Worm (Caenorhabditis elegans): ENCODE measurements around the gene Y49F6B.12.

Gene Y49F6B.12

ce11 chrII:3434893-3435503, 37.2 kb downstream of the Y49F6B.12 start:
- TF ChIP-seq dsc-1 (tag; optimal IDR thresholded peaks at IDR 0.05) (no peak), ceh-8 (GFP tag; optimal IDR thresholded peaks at IDR 0.05) (no peak), lin-14 (GFP tag; optimal IDR thresholded peaks at IDR 0.05) (peak; percentile 37), snpc-4 (tag; optimal IDR thresholded peaks at IDR 0.05) (peak; percentile 75), xbp-1 (tag; optimal IDR thresholded peaks at IDR 0.05) (no peak)

ce11 chrII:3429400-3429799, 42.8 kb downstream of the Y49F6B.12 start, which contains the start of gene C16C8.18:
C16C8.18 (plus strand) TSS chrII:3429700.
- TF ChIP-seq nhr-77 (tag; optimal IDR thresholded peaks at IDR 0.05) (no peak), unc-98 (GFP tag; IDR thresholded peaks at IDR 0.05) (no peak), nhr-47 (tag; optimal IDR thresholded peaks at IDR 0.05) (no peak), C34B4.2 (tag; optimal IDR thresholded peaks at IDR 0.05) (no peak)

- TF ChIP-seq hlh-4 (tag; optimal IDR thresholded peaks at IDR 0.05): no peak
- no peak for TF ChIP-seq dsc-1 (tag; optimal IDR thresholded peaks at IDR 0.05)
- no peak for TF ChIP-seq nhr-85 (tag)
- TF ChIP-seq unc-98 (GFP tag; IDR thresholded peaks at IDR 0.05): no peak
- no peak for TF ChIP-seq ceh-88 (GFP tag; IDR thresholded peaks at IDR 0.05)
- no peak for TF ChIP-seq irx-1 (tag; optimal IDR thresholded peaks at IDR 0.05)
- no peak for TF ChIP-seq zip-4 (GFP tag; optimal IDR thresholded peaks at IDR 0.05)
- peak; percentile 32 for TF ChIP-seq unc-86 (tag; optimal IDR thresholded peaks at IDR 0.05)
- no peak for TF ChIP-seq sptf-1 (tag; optimal IDR thresholded peaks at IDR 0.05)
- TF ChIP-seq vab-15 (tag; optimal IDR thresholded peaks at IDR 0.05): no peak
- TF ChIP-seq mef-2 (tag; optimal IDR thresholded peaks at IDR 0.05): no peak
- TF ChIP-seq xbp-1 (tag; optimal IDR thresholded peaks at IDR 0.05): no peak
- peak; percentile 49 for TF ChIP-seq ces-1 (GFP tag; optimal IDR thresholded peaks at IDR 0.05)
- no peak for TF ChIP-seq grh-1 (GFP tag; IDR thresholded peaks at IDR 0.05)
- TF ChIP-seq alr-1 (tag; optimal IDR thresholded peaks at IDR 0.05; ENCODE audit: borderline replicate concordance): no peak
- TF ChIP-seq efl-1 (optimal IDR thresholded peaks at IDR 0.05): peak; percentile 17 to 38
- no peak for TF ChIP-seq efl-1 (GFP tag; optimal IDR thresholded peaks at IDR 0.05 in 1 of 2)
- TF ChIP-seq nhr-76 (tag; optimal IDR thresholded peaks at IDR 0.05): no peak
- no peak for TF ChIP-seq jun-1 (tag; optimal IDR thresholded peaks at IDR 0.05)
- no peak for TF ChIP-seq lin-13 (GFP tag; optimal IDR thresholded peaks at IDR 0.05)
- no peak for TF ChIP-seq mdl-1 (tag; optimal IDR thresholded peaks at IDR 0.05)
- no peak for TF ChIP-seq lir-3 (tag; optimal IDR thresholded peaks at IDR 0.05; ENCODE audit: poor library complexity)
- TF ChIP-seq skn-1 (tag; optimal IDR thresholded peaks at IDR 0.05): no peak
- TF ChIP-seq mep-1 (tag; optimal IDR thresholded peaks at IDR 0.05): peak; percentile 17
- TF ChIP-seq nhr-20 (tag; optimal IDR thresholded peaks at IDR 0.05): no peak
- peak; percentile 25 for TF ChIP-seq swsn-7 (tag; optimal IDR thresholded peaks at IDR 0.05)
- no peak for TF ChIP-seq nhr-19 (GFP tag; conservative IDR thresholded peaks at IDR 0.05)
- no peak for TF ChIP-seq nhr-84 (tag; optimal IDR thresholded peaks at IDR 0.05)
- peak; percentile 47 for TF ChIP-seq isw-1 (GFP tag; IDR thresholded peaks at IDR 0.05)
- no peak for TF ChIP-seq efl-3 (GFP tag; optimal IDR thresholded peaks at IDR 0.05)
- no peak for TF ChIP-seq egl-27 (tag; optimal IDR thresholded peaks at IDR 0.05)
- no peak for TF ChIP-seq nhr-12 (tag; optimal IDR thresholded peaks at IDR 0.05)
- TF ChIP-seq nhr-47 (tag; optimal IDR thresholded peaks at IDR 0.05): peak; percentile 48
- TF ChIP-seq unc-130 (tag; optimal IDR thresholded peaks at IDR 0.05): no peak
- TF ChIP-seq nhr-71 (tag; optimal IDR thresholded peaks at IDR 0.05): peak; percentile 16
- no peak for TF ChIP-seq snu-23 (GFP tag; optimal IDR thresholded peaks at IDR 0.05)
- no peak for TF ChIP-seq egl-13 (tag; optimal IDR thresholded peaks at IDR 0.05)
- no peak for TF ChIP-seq elt-3 (tag; optimal IDR thresholded peaks at IDR 0.05)
- no peak for TF ChIP-seq sox-4 (tag; optimal IDR thresholded peaks at IDR 0.05)
- TF ChIP-seq mab-9 (GFP tag; IDR thresholded peaks at IDR 0.05): no peak
- no peak for TF ChIP-seq ceh-63 (GFP tag; optimal IDR thresholded peaks at IDR 0.05)
- TF ChIP-seq nhr-237 (tag; optimal IDR thresholded peaks at IDR 0.05): no peak
- TF ChIP-seq fos-1 (tag; optimal IDR thresholded peaks at IDR 0.05): no peak
- no peak for TF ChIP-seq tbx-2 (tag; optimal IDR thresholded peaks at IDR 0.05)
These were observed 44.0 kb downstream of the Y49F6B.12 start for ce11 chrII:3428158-3428704.

Measured in whole organism, L1 larva.